Worm (Caenorhabditis elegans) whole organism, L1 larva: ENCODE measurements around the gene srx-87.

Experiments
- ceh-8 ChIP-seq: fragments of 200-800 bp; sonication (Bioruptor generic); optimal IDR thresholded peaks from 2 replicates; lab custom pipeline; 2018; ENCODE audit warnings: mild to moderate bottlenecking, missing genetic modification characterization, moderate library complexity, missing compliant biosample characterization
- ets-5 ChIP-seq: fragments of 200-800 bp; sonication (Bioruptor generic); IDR thresholded peaks from 2 replicates; pipeline ENCODE4 v1.3.6; 2022; ENCODE audit warnings: missing genetic modification characterization, missing compliant biosample characterization
- fos-1 ChIP-seq: fragments of 150-350 bp; optimal IDR thresholded peaks from 2 replicates; lab custom pipeline; 2014; ENCODE audit warnings: missing biosample characterization, missing genetic modification characterization
- nhr-237 ChIP-seq: fragments of 150-350 bp; optimal IDR thresholded peaks from 2 replicates; lab custom pipeline; 2014; ENCODE audit warnings: missing biosample characterization, missing genetic modification characterization
- skn-1 ChIP-seq: fragments of 150-350 bp; optimal IDR thresholded peaks from 2 replicates; lab custom pipeline; 2014; ENCODE audit warnings: missing biosample characterization, missing genetic modification characterization

DNA sequence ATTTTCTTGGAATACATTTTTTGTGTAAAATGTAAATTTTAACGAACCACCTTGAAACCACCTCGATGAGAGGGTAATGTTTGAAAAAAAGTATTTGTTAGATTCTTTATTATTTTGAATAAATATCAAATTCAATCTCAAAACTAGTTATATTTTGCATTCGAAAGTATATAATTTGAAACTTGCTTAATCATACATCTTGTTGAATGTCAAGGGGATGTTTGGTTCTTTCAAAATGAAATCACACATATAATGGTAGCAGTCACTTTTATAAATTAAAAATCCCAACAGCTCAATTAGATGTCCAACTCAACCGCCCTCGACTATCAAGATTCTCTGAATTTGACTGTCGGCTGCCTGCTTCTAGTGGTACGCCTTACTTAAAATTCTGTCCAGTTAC is at the start of gene srx-87:
- TF ChIP-seq ceh-8 (GFP tag; lab: Kevin White, UChicago) = no peak
- no peak for TF ChIP-seq skn-1 (tag; lab: Kevin White, UChicago)
- no peak for TF ChIP-seq ets-5 (GFP tag; lab: Robert Waterston, UW)
- TF ChIP-seq fos-1 (tag; lab: Kevin White, UChicago) = no peak
- TF ChIP-seq nhr-237 = no peak
